Fruit fly (Drosophila melanogaster): Measurements from ENCODE around the gene CG32817.
"Not testable (repeated sequence)": the region's sequence is repeated elsewhere in the genome, so short reads cannot be mapped to it uniquely, and the experiment has no call there.

CG32817 gene

dm6 chrX:478766-479165, at the start of gene CG32817:
Gene CG32817, plus strand, starts transcription at chrX:479066.
- TF ChIP-seq CG17801 (GFP tag; optimal IDR thresholded peaks at IDR 0.05; ENCODE audit: partially characterized antibody) = no peak

- TF ChIP-seq CG17801 (GFP tag; optimal IDR thresholded peaks at IDR 0.05; ENCODE audit: partially characterized antibody) = no peak
Measured at dm6 chrX:437404-437803, 41.5 kb upstream of the CG32817 start, which contains the start of gene Pgcl. Gene Pgcl, minus strand, starts transcription at chrX:437448.

dm6 chrX:441295-441694, 37.6 kb upstream of the CG32817 start:
- no peak for TF ChIP-seq CG17801 (GFP tag; optimal IDR thresholded peaks at IDR 0.05; ENCODE audit: partially characterized antibody)

- no peak for TF ChIP-seq CG17801 (GFP tag; optimal IDR thresholded peaks at IDR 0.05; ENCODE audit: partially characterized antibody)
Measured at dm6 chrX:443981-444550, 34.8 kb upstream of the CG32817 start.

dm6 chrX:446002-446401, 32.9 kb upstream of the CG32817 start:
- TF ChIP-seq CG17801 (GFP tag; optimal IDR thresholded peaks at IDR 0.05; ENCODE audit: partially characterized antibody) = no peak

- TF ChIP-seq CG17801 (GFP tag; optimal IDR thresholded peaks at IDR 0.05; ENCODE audit: partially characterized antibody) = no peak
Measured at dm6 chrX:448270-448669, 30.6 kb upstream of the CG32817 start.

dm6 chrX:448978-449377, 29.9 kb upstream of the CG32817 start:
- no peak for TF ChIP-seq CG17801 (GFP tag; optimal IDR thresholded peaks at IDR 0.05; ENCODE audit: partially characterized antibody)

- TF ChIP-seq CG17801 (GFP tag; optimal IDR thresholded peaks at IDR 0.05; ENCODE audit: partially characterized antibody) = no peak
Measured at dm6 chrX:452716-453115, 26.1 kb upstream of the CG32817 start.

dm6 chrX:456959-457358, 21.9 kb upstream of the CG32817 start:
- no peak for TF ChIP-seq CG17801 (GFP tag; optimal IDR thresholded peaks at IDR 0.05; ENCODE audit: partially characterized antibody)

- no peak for TF ChIP-seq CG17801 (GFP tag; optimal IDR thresholded peaks at IDR 0.05; ENCODE audit: partially characterized antibody)
Measured at dm6 chrX:457803-458202, 21.1 kb upstream of the CG32817 start.

dm6 chrX:460447-460846, 18.4 kb upstream of the CG32817 start, which contains the start of gene ase:
Gene ase, plus strand, starts transcription at chrX:460747.
- no peak for TF ChIP-seq CG17801 (GFP tag; optimal IDR thresholded peaks at IDR 0.05; ENCODE audit: partially characterized antibody)

dm6 chrX:463934-464333, 14.9 kb upstream of the CG32817 start:
- TF ChIP-seq CG17801 (GFP tag; optimal IDR thresholded peaks at IDR 0.05; ENCODE audit: partially characterized antibody) = no peak

- no peak for TF ChIP-seq CG17801 (GFP tag; optimal IDR thresholded peaks at IDR 0.05; ENCODE audit: partially characterized antibody)
Measured at dm6 chrX:469235-469634, 9.6 kb upstream of the CG32817 start, which contains the start of gene Cyp4g1. Gene Cyp4g1, minus strand, starts transcription at chrX:469335.

- TF ChIP-seq CG17801 (GFP tag; optimal IDR thresholded peaks at IDR 0.05; ENCODE audit: partially characterized antibody) = no peak
Measured at dm6 chrX:470626-471025, 8.2 kb upstream of the CG32817 start, which contains the start of gene CG32816. Gene CG32816, minus strand, starts transcription at chrX:470726.

- TF ChIP-seq CG17801 (GFP tag; optimal IDR thresholded peaks at IDR 0.05; ENCODE audit: partially characterized antibody) = peak; percentile 69
Measured at dm6 chrX:476230-477143, 2.4 kb upstream of the CG32817 start, which contains the start of the genes ebo and CG13373. Gene ebo, minus strand, starts transcription at chrX:476579. Gene CG13373, plus strand, starts transcription at chrX:476984.

dm6 chrX:481642-482041, 2.8 kb downstream of the CG32817 start, which contains the start of gene CG3176:
Gene CG3176, plus strand, starts transcription at chrX:481862.
- TF ChIP-seq CG17801 (GFP tag; optimal IDR thresholded peaks at IDR 0.05; ENCODE audit: partially characterized antibody) = not testable (repeated sequence)
